Worm (Caenorhabditis elegans): ENCODE results near the gene cyp-31A5.

- TF ChIP-seq him-1 (tag; optimal IDR thresholded peaks at IDR 0.05) (no peak), dao-5 (tag; optimal IDR thresholded peaks at IDR 0.05) (no peak)
Observed at ce11 chrIV:13380506-13380905, 20.6 kb upstream of the cyp-31A5 start.

All from whole organism, L4/young adult.